Fruit fly (Drosophila melanogaster): ENCODE results near the gene CG5112.

dm6 chr3R:25505975-25506374 lies 14.7 kb downstream of the CG5112 start, which contains the start of gene CG5111:
- TF ChIP-seq CG32006 (GFP tag; optimal IDR thresholded peaks at IDR 0.05): no peak
- no peak for TF ChIP-seq achi (GFP tag; optimal IDR thresholded peaks at IDR 0.05)
- TF ChIP-seq OdsH (GFP tag; optimal IDR thresholded peaks at IDR 0.05): no peak
- no peak for TF ChIP-seq Eip93F (GFP tag; optimal IDR thresholded peaks at IDR 0.05)
- no peak for TF ChIP-seq CG31627 (GFP tag; optimal IDR thresholded peaks at IDR 0.05)

Data from whole organism, prepupa.